Fruit fly (Drosophila melanogaster) whole organism, embryonic: ENCODE results near the gene CG42854.

ENCODE experiments used
- ATbp ChIP-seq: fragments of 200-800 bp; sonication (Bioruptor generic); optimal IDR thresholded peaks from 2 replicates; lab custom pipeline; 2017; ENCODE audit warnings: missing biosample characterization, mild to moderate bottlenecking, missing genetic modification characterization, missing genetic modification reagents
- Antp ChIP-seq: fragments of 200-800 bp; sonication (Bioruptor generic); optimal IDR thresholded peaks from 3 replicates; lab custom pipeline; 2016; ENCODE audit warnings: missing biosample characterization, missing genetic modification characterization
- Blimp-1 ChIP-seq: fragments of 200-800 bp; sonication (Bioruptor generic); optimal IDR thresholded peaks from 3 replicates; lab custom pipeline; 2018; ENCODE audit warnings: missing biosample characterization, missing genetic modification characterization, mild to moderate bottlenecking, moderate library complexity, missing genetic modification reagents
- CG10654 ChIP-seq: fragments of 200-800 bp; sonication (Bioruptor generic); optimal IDR thresholded peaks from 2 replicates; lab custom pipeline; 2016; ENCODE audit warnings: missing biosample characterization, missing genetic modification characterization
- CG10959 ChIP-seq: fragments of 200-800 bp; sonication (Bioruptor generic); IDR thresholded peaks from 2 replicates; pipeline ENCODE4 v1.3.6; 2022; ENCODE audit warnings: missing biosample characterization, missing genetic modification characterization
- CG12071 ChIP-seq: fragments of 200-800 bp; sonication (Bioruptor generic); optimal IDR thresholded peaks from 3 replicates; lab custom pipeline; 2018; ENCODE audit warnings: missing biosample characterization, mild to moderate bottlenecking, missing genetic modification characterization
- CG12236 ChIP-seq: fragments of 200-800 bp; sonication (Bioruptor generic); optimal IDR thresholded peaks from 2 replicates; lab custom pipeline; 2016; ENCODE audit warnings: missing biosample characterization, missing genetic modification characterization
- CG12744 ChIP-seq: fragments of 200-800 bp; sonication (Bioruptor generic); optimal IDR thresholded peaks from 2 replicates; lab custom pipeline; 2016; ENCODE audit warnings: missing biosample characterization, missing genetic modification characterization
- CG15479 ChIP-seq: fragments of 200-800 bp; sonication (Bioruptor generic); optimal IDR thresholded peaks from 3 replicates; lab custom pipeline; 2019; ENCODE audit warnings: missing biosample characterization, mild to moderate bottlenecking, missing genetic modification characterization, moderate library complexity
- CG16815 ChIP-seq: fragments of 200-800 bp; sonication (Bioruptor generic); optimal IDR thresholded peaks from 3 replicates; lab custom pipeline; 2017; ENCODE audit warnings: missing biosample characterization, mild to moderate bottlenecking, missing genetic modification characterization
- CG17328 ChIP-seq: fragments of 200-800 bp; sonication (Bioruptor generic); IDR thresholded peaks from 2 replicates; pipeline ENCODE4 v1.3.6; 2022; ENCODE audit warnings: missing biosample characterization, missing genetic modification characterization
- CG18011 ChIP-seq: fragments of 200-800 bp; sonication (Bioruptor generic); optimal IDR thresholded peaks from 2 replicates; lab custom pipeline; 2017; ENCODE audit warnings: missing biosample characterization, missing genetic modification characterization, mild to moderate bottlenecking, moderate library complexity, missing genotype
- CG18619 ChIP-seq: fragments of 200-800 bp; sonication (Bioruptor generic); optimal IDR thresholded peaks from 3 replicates; lab custom pipeline; 2017; ENCODE audit warnings: missing biosample characterization, mild to moderate bottlenecking, missing genetic modification characterization
- CG18764 ChIP-seq: fragments of 200-800 bp; sonication (Bioruptor generic); optimal IDR thresholded peaks from 3 replicates; lab custom pipeline; 2016; ENCODE audit warnings: missing biosample characterization, missing genetic modification characterization
- CG32767 ChIP-seq: fragments of 200-800 bp; sonication (Bioruptor generic); IDR thresholded peaks from 2 replicates; pipeline ENCODE4 v1.3.6; 2022; ENCODE audit warnings: missing biosample characterization, missing genetic modification characterization
- CG33557 ChIP-seq: fragments of 200-800 bp; sonication (Bioruptor generic); optimal IDR thresholded peaks from 2 replicates; lab custom pipeline; 2019; ENCODE audit warnings: missing biosample characterization, mild to moderate bottlenecking, missing genetic modification characterization, moderate library complexity
- CG34224 ChIP-seq: fragments of 200-800 bp; sonication (Bioruptor generic); IDR thresholded peaks from 3 replicates; pipeline ENCODE4 v1.3.6; 2022; ENCODE audit warnings: missing biosample characterization, missing genetic modification characterization; ENCODE audit not compliant: partially characterized antibody
- CG6854 ChIP-seq: fragments of 200-800 bp; sonication (Bioruptor generic); optimal IDR thresholded peaks from 3 replicates; lab custom pipeline; 2017; ENCODE audit warnings: missing biosample characterization, mild to moderate bottlenecking, missing genetic modification characterization
- CG8924 ChIP-seq: fragments of 200-800 bp; optimal IDR thresholded peaks from 3 replicates; lab custom pipeline; 2019; ENCODE audit warnings: missing biosample characterization, mild to moderate bottlenecking, missing genetic modification characterization, moderate library complexity
- CG9215 ChIP-seq: fragments of 200-800 bp; sonication (Bioruptor generic); IDR thresholded peaks from 2 replicates; pipeline ENCODE4 v1.3.6; 2022; ENCODE audit warnings: missing biosample characterization, missing genetic modification characterization
- CG9797 ChIP-seq: fragments of 200-800 bp; sonication (Bioruptor generic); optimal IDR thresholded peaks from 3 replicates; lab custom pipeline; 2018; ENCODE audit warnings: missing biosample characterization, mild to moderate bottlenecking, missing genetic modification characterization
- Ets97D ChIP-seq: fragments of 200-800 bp; sonication (Bioruptor generic); optimal IDR thresholded peaks from 3 replicates; lab custom pipeline; 2016; ENCODE audit warnings: missing biosample characterization, missing genetic modification characterization
- Fer2 ChIP-seq: fragments of 200-800 bp; sonication (Bioruptor generic); optimal IDR thresholded peaks from 2 replicates; lab custom pipeline; 2018; ENCODE audit warnings: missing biosample characterization, mild to moderate bottlenecking, missing genetic modification characterization, moderate library complexity
- HLH54F ChIP-seq: fragments of 200-800 bp; sonication (Bioruptor generic); optimal IDR thresholded peaks from 3 replicates; lab custom pipeline; 2016; ENCODE audit warnings: missing biosample characterization, missing genetic modification characterization
- Six4 ChIP-seq: fragments of 200-800 bp; sonication (Bioruptor generic); optimal IDR thresholded peaks from 2 replicates; lab custom pipeline; 2016; ENCODE audit warnings: missing biosample characterization, missing genetic modification characterization
- da ChIP-seq: fragments of 200-800 bp; sonication (Bioruptor generic); optimal IDR thresholded peaks from 2 replicates; lab custom pipeline; 2016; ENCODE audit warnings: missing biosample characterization, missing genetic modification characterization
- dm ChIP-seq: fragments of 200-800 bp; sonication (Bioruptor generic); optimal IDR thresholded peaks from 3 replicates; lab custom pipeline; 2016; ENCODE audit warnings: missing biosample characterization, missing genetic modification characterization
- dpn ChIP-seq, 2 experiments: fragments of 200-800 bp; sonication (Bioruptor generic); optimal IDR thresholded peaks; 3 replicates each; lab custom pipeline; 2016; ENCODE audit warnings: missing biosample characterization in 2 of 2, missing genetic modification characterization in 2 of 2
- gfzf ChIP-seq: fragments of 200-800 bp; sonication (Bioruptor generic); optimal IDR thresholded peaks from 2 replicates; lab custom pipeline; 2016; ENCODE audit warnings: missing biosample characterization, mild to moderate bottlenecking, missing genetic modification characterization, moderate library complexity
- ham ChIP-seq: fragments of 200-800 bp; sonication (Bioruptor generic); IDR thresholded peaks from 2 replicates; pipeline ENCODE4 v1.3.6; 2022; ENCODE audit warnings: missing biosample characterization, missing genetic modification characterization
- kay ChIP-seq: fragments of 200-800 bp; sonication (Bioruptor generic); optimal IDR thresholded peaks from 2 replicates; lab custom pipeline; 2016; ENCODE audit warnings: missing biosample characterization, missing genetic modification characterization
- nerfin-1 ChIP-seq: fragments of 200-800 bp; sonication (Bioruptor generic); optimal IDR thresholded peaks from 3 replicates; lab custom pipeline; 2019; ENCODE audit warnings: missing biosample characterization, mild to moderate bottlenecking, missing genetic modification characterization, moderate library complexity
- p53 ChIP-seq: fragments of 200-800 bp; sonication (Bioruptor generic); optimal IDR thresholded peaks from 2 replicates; lab custom pipeline; 2016; ENCODE audit warnings: missing biosample characterization, missing genetic modification characterization
- pnt ChIP-seq: fragments of 200-800 bp; sonication (Bioruptor generic); optimal IDR thresholded peaks from 3 replicates; lab custom pipeline; 2016; ENCODE audit warnings: missing biosample characterization, missing genetic modification characterization
- pros ChIP-seq: fragments of 200-800 bp; sonication (Bioruptor generic); optimal IDR thresholded peaks from 3 replicates; lab custom pipeline; 2019; ENCODE audit warnings: missing biosample characterization, mild to moderate bottlenecking, missing genetic modification characterization, moderate library complexity
- pum ChIP-seq: fragments of 200-800 bp; sonication (Bioruptor generic); optimal IDR thresholded peaks from 2 replicates; lab custom pipeline; 2016; ENCODE audit warnings: missing biosample characterization, missing genetic modification characterization
- pzg ChIP-seq: fragments of 200-800 bp; sonication (Bioruptor generic); optimal IDR thresholded peaks from 3 replicates; lab custom pipeline; 2018; ENCODE audit warnings: missing biosample characterization, mild to moderate bottlenecking, missing genetic modification characterization, moderate library complexity
- sc ChIP-seq, 3 experiments: fragments of >200 bp in 2 of 3; fragments of 200-800 bp in 1 of 3; sonication (Bioruptor generic) in 1 of 3; optimal IDR thresholded peaks; 2 replicates in 2 of 3; 3 replicates in 1 of 3; lab custom pipeline; 2017; ENCODE audit warnings: mild to moderate bottlenecking in 1 of 3, missing biosample characterization in 1 of 3, missing genetic modification characterization in 1 of 3, missing genetic modification reagents in 1 of 3
- shn ChIP-seq: fragments of 200-800 bp; sonication (Bioruptor generic); optimal IDR thresholded peaks from 3 replicates; lab custom pipeline; 2016; ENCODE audit warnings: missing biosample characterization, missing genetic modification characterization
- zf30C ChIP-seq: fragments of 200-800 bp; sonication (Bioruptor generic); optimal IDR thresholded peaks from 3 replicates; lab custom pipeline; 2018; ENCODE audit warnings: missing biosample characterization, mild to moderate bottlenecking, missing genetic modification characterization

CG42854 gene

DNA sequence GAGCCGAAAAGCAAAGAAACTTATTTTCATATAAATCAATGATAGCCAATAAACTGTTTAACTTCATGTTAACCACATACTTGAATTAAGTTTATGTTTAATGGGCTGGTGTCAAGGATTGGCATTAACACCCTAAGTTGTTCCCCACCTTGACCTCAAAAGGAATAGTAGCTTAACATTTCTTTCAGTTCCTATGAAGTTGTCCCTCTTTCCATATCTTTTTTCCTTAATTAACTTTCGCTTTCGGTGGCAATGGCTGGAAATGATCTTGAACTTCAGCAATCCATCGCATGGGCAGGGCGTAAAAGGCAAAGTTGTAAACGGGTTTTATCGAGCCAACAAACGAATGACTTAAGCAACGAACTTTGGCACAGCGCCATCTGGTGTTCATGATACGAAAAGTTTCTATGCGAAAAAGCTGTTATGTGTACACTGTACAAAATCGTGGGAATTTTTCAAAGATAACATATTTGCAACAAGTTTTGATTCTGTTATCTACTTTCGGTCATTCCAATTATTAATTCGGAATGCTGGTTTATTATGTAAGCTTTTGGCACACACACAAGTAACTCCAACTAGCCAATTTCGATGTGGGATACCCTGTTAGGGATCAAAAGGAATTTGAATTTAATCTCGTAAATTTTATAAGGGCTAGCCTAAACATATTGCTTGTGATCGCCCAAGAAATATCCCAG lies 17.2 kb downstream of the CG42854 start (continued):
- TF ChIP-seq CG18619 (GFP tag; lab: Kevin White, UChicago) (no peak), CG12744 (GFP tag; lab: Kevin White, UChicago) (no peak), pnt (GFP tag; lab: Kevin White, UChicago) (peak; percentile 35), CG12236 (GFP tag; lab: Kevin White, UChicago) (no peak), pzg (GFP tag; lab: Kevin White, UChicago) (no peak), Antp (GFP tag; lab: Kevin White, UChicago) (peak; percentile 42), shn (GFP tag; lab: Kevin White, UChicago) (peak; percentile 39), pum (GFP tag; lab: Kevin White, UChicago) (peak; percentile 17), zf30C (GFP tag; lab: Kevin White, UChicago) (peak; percentile 16), sc (optimal IDR thresholded peaks at IDR 0.05; lab: Kevin White, UChicago) (no peak), sc (GFP tag; optimal IDR thresholded peaks at IDR 0.05; lab: Kevin White, UChicago) (peak; percentile 5), CG9215 (no peak), gfzf (GFP tag; lab: Kevin White, UChicago) (peak; percentile 3), CG6854 (GFP tag; lab: Kevin White, UChicago) (no peak), Blimp-1 (GFP tag; lab: Kevin White, UChicago) (peak; percentile 100), CG15479 (GFP tag; lab: Kevin White, UChicago) (no peak), CG12071 (GFP tag; lab: Kevin White, UChicago) (no peak), Fer2 (tag; lab: Kevin White, UChicago) (no peak), nerfin-1 (no peak), HLH54F (GFP tag; lab: Kevin White, UChicago) (no peak), Six4 (GFP tag; lab: Kevin White, UChicago) (no peak), CG8924 (tag; lab: Kevin White, UChicago) (no peak), CG16815 (GFP tag; lab: Kevin White, UChicago) (no peak), kay (GFP tag; lab: Kevin White, UChicago) (no peak), CG17328 (GFP tag; lab: Robert Waterston, UW) (0 out of 2 replicates have a peak, but pooled peaks have one; percentile 33), Ets97D (no peak), CG18764 (GFP tag; lab: Kevin White, UChicago) (no peak), CG9797 (GFP tag; lab: Kevin White, UChicago) (no peak), da (GFP tag; lab: Kevin White, UChicago) (no peak), CG10654 (GFP tag; lab: Kevin White, UChicago) (no peak), pros (GFP tag; lab: Kevin White, UChicago) (peak; percentile 23), ham (GFP tag; lab: Robert Waterston, UW) (no peak), CG34224 (GFP tag; lab: Robert Waterston, UW) (no peak), CG18011 (GFP tag; lab: Kevin White, UChicago) (no peak), CG10959 (GFP tag; lab: Robert Waterston, UW) (no peak), CG33557 (no peak), ATbp (GFP tag; lab: Kevin White, UChicago) (no peak), p53 (GFP tag; lab: Kevin White, UChicago) (no peak), dm (no peak), CG32767 (GFP tag; lab: Robert Waterston, UW) (no peak), dpn (GFP tag; optimal IDR thresholded peaks at IDR 0.05; lab: Kevin White, UChicago) (peak in 1 of 2 experiments; percentile 18)
- TF ChIP-seq, all 482 proteins: peak for 67
